Fruit fly (Drosophila melanogaster) whole organism, embryonic: Measurements from ENCODE around the gene CG31855.

Experiments used
- Awh ChIP-seq: fragments of 200-800 bp; sonication (Bioruptor generic); IDR thresholded peaks from 2 replicates; pipeline ENCODE4, ENCODE4 v1.3.6; 2022; ENCODE audit warnings: missing biosample characterization, missing genetic modification characterization
- Blimp-1 ChIP-seq: fragments of 200-800 bp; sonication (Bioruptor generic); optimal IDR thresholded peaks from 3 replicates; lab custom pipeline; 2018; ENCODE audit warnings: missing biosample characterization, missing genetic modification characterization, mild to moderate bottlenecking, moderate library complexity, missing genetic modification reagents
- Bteb2 ChIP-seq: fragments of 200-800 bp; sonication (Bioruptor generic); optimal IDR thresholded peaks from 2 replicates; lab custom pipeline; 2016; ENCODE audit warnings: missing biosample characterization, missing genetic modification characterization
- CG10209 ChIP-seq: fragments of 200-800 bp; sonication (Bioruptor generic); optimal IDR thresholded peaks from 3 replicates; lab custom pipeline; 2017; ENCODE audit warnings: missing biosample characterization, mild to moderate bottlenecking, missing genetic modification characterization, missing genetic modification reagents
- CG10565 ChIP-seq: fragments of 200-800 bp; sonication (Bioruptor generic); optimal IDR thresholded peaks from 3 replicates; lab custom pipeline; 2016; ENCODE audit warnings: missing biosample characterization, mild to moderate bottlenecking, missing genetic modification characterization
- CG11696 ChIP-seq: fragments of 200-800 bp; sonication (Bioruptor generic); IDR thresholded peaks from 2 replicates; pipeline ENCODE4 v1.3.6; 2022; ENCODE audit warnings: missing biosample characterization, missing genetic modification characterization
- CG13775 ChIP-seq: fragments of 200-800 bp; sonication (Bioruptor generic); optimal IDR thresholded peaks from 3 replicates; lab custom pipeline; 2017; ENCODE audit warnings: missing biosample characterization, mild to moderate bottlenecking, missing genetic modification characterization
- CG16863 ChIP-seq: fragments of 200-800 bp; sonication (Bioruptor generic); optimal IDR thresholded peaks from 3 replicates; lab custom pipeline; 2016; ENCODE audit warnings: missing biosample characterization, missing genetic modification characterization
- CG18011 ChIP-seq: fragments of 200-800 bp; sonication (Bioruptor generic); optimal IDR thresholded peaks from 2 replicates; lab custom pipeline; 2017; ENCODE audit warnings: missing biosample characterization, missing genetic modification characterization, mild to moderate bottlenecking, moderate library complexity, missing genotype
- CG30020 ChIP-seq: fragments of 200-800 bp; optimal IDR thresholded peaks from 2 replicates; lab custom pipeline; 2019; ENCODE audit warnings: missing biosample characterization, mild to moderate bottlenecking, missing genetic modification characterization, moderate library complexity
- CG31365 ChIP-seq: fragments of 200-800 bp; sonication (Bioruptor generic); optimal IDR thresholded peaks from 2 replicates; lab custom pipeline; 2018; ENCODE audit warnings: missing biosample characterization, mild to moderate bottlenecking, missing genetic modification characterization
- CG32772 ChIP-seq: fragments of 200-800 bp; sonication (Bioruptor generic); IDR thresholded peaks from 2 replicates; pipeline ENCODE4 v1.3.6; 2022; ENCODE audit warnings: missing biosample characterization, missing genetic modification characterization
- CG42726 ChIP-seq: fragments of 200-800 bp; sonication (Bioruptor generic); IDR thresholded peaks from 2 replicates; pipeline ENCODE4 v1.3.6; 2022; ENCODE audit warnings: missing biosample characterization, missing genetic modification characterization; ENCODE audit not compliant: partially characterized antibody
- CG4404 ChIP-seq: fragments of 200-800 bp; sonication (Bioruptor generic); IDR thresholded peaks from 2 replicates; pipeline ENCODE4 v1.3.6; 2022; ENCODE audit warnings: missing biosample characterization, missing genetic modification characterization
- CG4854 ChIP-seq: fragments of 200-800 bp; sonication (Bioruptor generic); optimal IDR thresholded peaks from 2 replicates; lab custom pipeline; 2016; ENCODE audit warnings: missing biosample characterization, missing genetic modification characterization, inconsistent platforms
- CG6854 ChIP-seq: fragments of 200-800 bp; sonication (Bioruptor generic); optimal IDR thresholded peaks from 3 replicates; lab custom pipeline; 2017; ENCODE audit warnings: missing biosample characterization, mild to moderate bottlenecking, missing genetic modification characterization
- CkIIα-i1 ChIP-seq: fragments of 200-800 bp; sonication (Bioruptor generic); IDR thresholded peaks from 2 replicates; pipeline ENCODE4 v1.3.6; 2022; ENCODE audit warnings: missing biosample characterization, missing genetic modification characterization
- E2f1 ChIP-seq: fragments of 200-800 bp; sonication (Bioruptor generic); IDR thresholded peaks from 2 replicates; pipeline ENCODE4 v1.3.6; 2022; ENCODE audit warnings: missing biosample characterization, missing genetic modification characterization
- ERR ChIP-seq: fragments of 200-800 bp; sonication (Bioruptor generic); optimal IDR thresholded peaks from 2 replicates; lab custom pipeline; 2016; ENCODE audit warnings: missing biosample characterization, missing genetic modification characterization
- HLH4C ChIP-seq: fragments of 200-800 bp; sonication (Bioruptor generic); IDR thresholded peaks from 3 replicates; pipeline ENCODE4 v1.3.6; 2022; ENCODE audit warnings: missing biosample characterization, missing genetic modification characterization; ENCODE audit not compliant: partially characterized antibody
- Hr3 ChIP-seq: fragments of 200-800 bp; sonication (Bioruptor generic); optimal IDR thresholded peaks from 3 replicates; lab custom pipeline; 2016; ENCODE audit warnings: missing biosample characterization, missing genetic modification characterization
- Max ChIP-seq: fragments of 200-800 bp; sonication (Bioruptor generic); optimal IDR thresholded peaks from 2 replicates; lab custom pipeline; 2016; ENCODE audit warnings: missing biosample characterization, mild to moderate bottlenecking, missing genetic modification characterization
- Mes4 ChIP-seq: fragments of 200-800 bp; sonication (Bioruptor generic); optimal IDR thresholded peaks from 2 replicates; lab custom pipeline; 2016; ENCODE audit warnings: missing biosample characterization, missing genetic modification characterization
- NfI ChIP-seq: fragments of 200-800 bp; sonication (Bioruptor generic); optimal IDR thresholded peaks from 3 replicates; lab custom pipeline; 2018; ENCODE audit warnings: missing biosample characterization, mild to moderate bottlenecking, missing genetic modification characterization, moderate library complexity
- Oaz ChIP-seq: fragments of 200-800 bp; sonication (Bioruptor generic); IDR thresholded peaks from 2 replicates; pipeline ENCODE4 v1.3.6; 2022; ENCODE audit warnings: missing biosample characterization, missing genetic modification characterization
- Ravus ChIP-seq: fragments of 200-800 bp; sonication (Bioruptor generic); IDR thresholded peaks from 2 replicates; pipeline ENCODE4 v1.3.6; 2022; ENCODE audit warnings: missing biosample characterization, missing genetic modification characterization
- Sry-β ChIP-seq: fragments of 200-800 bp; sonication (Bioruptor generic); optimal IDR thresholded peaks from 2 replicates; lab custom pipeline; 2018; ENCODE audit warnings: missing biosample characterization, mild to moderate bottlenecking, missing genetic modification characterization, moderate library complexity
- Taf1 ChIP-seq: fragments of 200-800 bp; sonication (Bioruptor generic); IDR thresholded peaks from 2 replicates; pipeline ENCODE4 v1.3.6; 2022; ENCODE audit warnings: missing biosample characterization, missing genetic modification characterization
- abd-A ChIP-seq: fragments of 200-800 bp; sonication (Bioruptor generic); optimal IDR thresholded peaks from 3 replicates; lab custom pipeline; 2019; ENCODE audit warnings: missing biosample characterization, mild to moderate bottlenecking, missing genetic modification characterization, moderate library complexity
- bab2 ChIP-seq: fragments of 200-800 bp; sonication (Bioruptor generic); optimal IDR thresholded peaks from 2 replicates; lab custom pipeline; 2016; ENCODE audit warnings: missing biosample characterization, missing genetic modification characterization
- cg ChIP-seq: fragments of 200-800 bp; sonication (Bioruptor generic); optimal IDR thresholded peaks from 3 replicates; lab custom pipeline; 2019; ENCODE audit warnings: missing biosample characterization, mild to moderate bottlenecking, missing genetic modification characterization, moderate library complexity
- da ChIP-seq: fragments of 200-800 bp; sonication (Bioruptor generic); optimal IDR thresholded peaks from 2 replicates; lab custom pipeline; 2016; ENCODE audit warnings: missing biosample characterization, missing genetic modification characterization
- eyg ChIP-seq: fragments of 200-800 bp; sonication (Bioruptor generic); optimal IDR thresholded peaks from 3 replicates; lab custom pipeline; 2016; ENCODE audit warnings: missing biosample characterization, missing genetic modification characterization
- fd96Cb ChIP-seq: fragments of 200-800 bp; sonication (Bioruptor generic); optimal IDR thresholded peaks from 2 replicates; lab custom pipeline; 2018; ENCODE audit warnings: missing biosample characterization, mild to moderate bottlenecking, missing genetic modification characterization, moderate library complexity
- gcm2 ChIP-seq: fragments of 200-800 bp; sonication (Bioruptor generic); optimal IDR thresholded peaks from 2 replicates; lab custom pipeline; 2016; ENCODE audit warnings: missing biosample characterization, missing genetic modification characterization
- kah ChIP-seq: fragments of 200-800 bp; sonication (Bioruptor generic); optimal IDR thresholded peaks from 2 replicates; lab custom pipeline; 2018; ENCODE audit warnings: missing biosample characterization, mild to moderate bottlenecking, missing genetic modification characterization
- knrl ChIP-seq: fragments of 200-800 bp; sonication (Bioruptor generic); IDR thresholded peaks from 3 replicates; pipeline ENCODE4 v1.3.6; 2022; ENCODE audit warnings: missing biosample characterization, missing genetic modification characterization; ENCODE audit not compliant: partially characterized antibody
- lola ChIP-seq, 3 experiments: fragments of >200 bp in 2 of 3; fragments of 200-800 bp in 1 of 3; sonication (Bioruptor generic) in 1 of 3; optimal IDR thresholded peaks; 2 replicates each; lab custom pipeline; 2017 to 2019; ENCODE audit warnings: missing biosample characterization in 3 of 3, missing genetic modification characterization in 3 of 3, mild to moderate bottlenecking in 1 of 3, moderate library complexity in 1 of 3
- nau ChIP-seq: fragments of 200-800 bp; sonication (Bioruptor generic); optimal IDR thresholded peaks from 3 replicates; lab custom pipeline; 2017; ENCODE audit warnings: missing biosample characterization, mild to moderate bottlenecking, missing genetic modification characterization, missing genetic modification reagents
- otp ChIP-seq: fragments of 200-800 bp; sonication (Bioruptor generic); IDR thresholded peaks from 3 replicates; pipeline ENCODE4, ENCODE4 v1.3.6; 2022; ENCODE audit warnings: missing biosample characterization, missing genetic modification characterization
- phol ChIP-seq: fragments of 200-800 bp; sonication (Bioruptor generic); optimal IDR thresholded peaks from 3 replicates; lab custom pipeline; 2018; ENCODE audit warnings: missing biosample characterization, mild to moderate bottlenecking, missing genetic modification characterization, moderate library complexity
- pita ChIP-seq: fragments of 200-800 bp; sonication (Bioruptor generic); optimal IDR thresholded peaks from 2 replicates; lab custom pipeline; 2017; ENCODE audit warnings: missing biosample characterization, mild to moderate bottlenecking, missing genetic modification characterization
- pum ChIP-seq: fragments of 200-800 bp; sonication (Bioruptor generic); optimal IDR thresholded peaks from 2 replicates; lab custom pipeline; 2016; ENCODE audit warnings: missing biosample characterization, missing genetic modification characterization
- sd ChIP-seq: fragments of 200-800 bp; sonication (Bioruptor generic); optimal IDR thresholded peaks from 3 replicates; lab custom pipeline; 2018; ENCODE audit warnings: missing biosample characterization, mild to moderate bottlenecking, missing genetic modification characterization, moderate library complexity
- ssp ChIP-seq: fragments of 200-800 bp; sonication (Bioruptor generic); IDR thresholded peaks from 2 replicates; pipeline ENCODE4 v1.3.6; 2022; ENCODE audit warnings: missing biosample characterization, missing genetic modification characterization
- stwl ChIP-seq: fragments of 200-800 bp; sonication (Bioruptor generic); optimal IDR thresholded peaks from 3 replicates; lab custom pipeline; 2018; ENCODE audit warnings: missing biosample characterization, mild to moderate bottlenecking, missing genetic modification characterization, moderate library complexity
- vnd ChIP-seq: fragments of 200-800 bp; sonication (Bioruptor generic); IDR thresholded peaks from 3 replicates; pipeline ENCODE4 v1.3.6; 2022; ENCODE audit warnings: missing biosample characterization, missing genetic modification characterization; ENCODE audit not compliant: partially characterized antibody
- wor ChIP-seq: fragments of 200-800 bp; sonication (Bioruptor generic); IDR thresholded peaks from 2 replicates; pipeline ENCODE4 v1.3.6; 2022; ENCODE audit warnings: missing biosample characterization, missing genetic modification characterization
- z ChIP-seq: fragments of 200-800 bp; sonication (Bioruptor generic); IDR thresholded peaks from 3 replicates; pipeline ENCODE4 v1.3.6; 2022; ENCODE audit warnings: missing biosample characterization, missing genetic modification characterization
- zen ChIP-seq: fragments of 200-800 bp; sonication (Bioruptor generic); optimal IDR thresholded peaks from 3 replicates; lab custom pipeline; 2018; ENCODE audit warnings: missing biosample characterization, mild to moderate bottlenecking, missing genetic modification characterization, moderate library complexity

The CG31855 gene

dm6 chr2L:13378488-13378964 is 9.5 kb downstream of the CG31855 start, which contains the start of the genes CG9302 and beta'COP (continued):
- TF ChIP-seq otp (GFP tag; lab: Robert Waterston, UW) (no peak), sd (tag; lab: Kevin White, UChicago) (no peak), ERR (GFP tag; lab: Kevin White, UChicago) (no peak), kah (peak; percentile 7), CG16863 (GFP tag; lab: Kevin White, UChicago) (peak; percentile 1), stwl (tag; lab: Kevin White, UChicago) (peak; percentile 38), CG10209 (GFP tag; lab: Kevin White, UChicago) (peak; percentile 69), CG13775 (peak; percentile 83), CG18011 (GFP tag; lab: Kevin White, UChicago) (peak; percentile 24), Bteb2 (GFP tag; lab: Kevin White, UChicago) (no peak), Oaz (GFP tag; lab: Robert Waterston, UW) (no peak), zen (tag; lab: Kevin White, UChicago) (peak; percentile 84), cg (GFP tag; lab: Kevin White, UChicago) (no peak), Ravus (GFP tag; lab: Robert Waterston, UW) (no peak), CG4854 (GFP tag; lab: Kevin White, UChicago) (peak; percentile 31), phol (peak; percentile 81), CG6854 (GFP tag; lab: Kevin White, UChicago) (no peak), CkIIα-i1 (GFP tag; lab: Robert Waterston, UW) (no peak), HLH4C (peak; percentile 72), z (GFP tag; lab: Robert Waterston, UW) (no peak), Hr3 (peak; percentile 81), NfI (GFP tag; lab: Kevin White, UChicago) (peak; percentile 69), E2f1 (GFP tag; lab: Robert Waterston, UW) (no peak), CG30020 (tag; lab: Kevin White, UChicago) (peak; percentile 69), da (GFP tag; lab: Kevin White, UChicago) (no peak), gcm2 (GFP tag; lab: Kevin White, UChicago) (no peak), nau (no peak), wor (GFP tag; lab: Robert Waterston, UW) (no peak; the same call in 1 of the 2 replicates), pita (GFP tag; lab: Kevin White, UChicago) (no peak), vnd (GFP tag; lab: Robert Waterston, UW) (peak; percentile 72; the same call in 2 of the 3 replicates), CG31365 (tag; lab: Kevin White, UChicago) (no peak), knrl (GFP tag; lab: Robert Waterston, UW) (peak; percentile 82), Max (GFP tag; lab: Kevin White, UChicago) (peak; percentile 64), CG11696 (no peak), pum (GFP tag; lab: Kevin White, UChicago) (peak; percentile 47), CG4404 (peak; percentile 72), Blimp-1 (GFP tag; lab: Kevin White, UChicago) (no peak), abd-A (tag; lab: Kevin White, UChicago) (no peak), ssp (GFP tag; lab: Robert Waterston, UW) (peak; percentile 54; the same call in 1 of the 2 replicates), Awh (GFP tag; lab: Robert Waterston, UW) (no peak; the same call in 1 of the 2 replicates), CG42726 (GFP tag; lab: Robert Waterston, UW) (no peak), Taf1 (GFP tag; lab: Robert Waterston, UW) (0 out of 2 replicates have a peak, but pooled peaks have one; percentile 24), CG32772 (no peak), eyg (no peak), bab2 (peak; percentile 48), lola (GFP tag; optimal IDR thresholded peaks at IDR 0.05; lab: Kevin White, UChicago) (peak in 1 of 3 experiments; percentile 75), Mes4 (no peak), fd96Cb (tag; lab: Kevin White, UChicago) (peak; percentile 51), CG10565 (GFP tag; lab: Kevin White, UChicago) (no peak), Sry-β (GFP tag; lab: Kevin White, UChicago) (peak; percentile 98)
